Fruit fly (Drosophila melanogaster): ENCODE measurements around the gene janA.
A peak's percentile ranks its signal among the peaks of the same experiment; 100 is the strongest.

Gene janA

DNA sequence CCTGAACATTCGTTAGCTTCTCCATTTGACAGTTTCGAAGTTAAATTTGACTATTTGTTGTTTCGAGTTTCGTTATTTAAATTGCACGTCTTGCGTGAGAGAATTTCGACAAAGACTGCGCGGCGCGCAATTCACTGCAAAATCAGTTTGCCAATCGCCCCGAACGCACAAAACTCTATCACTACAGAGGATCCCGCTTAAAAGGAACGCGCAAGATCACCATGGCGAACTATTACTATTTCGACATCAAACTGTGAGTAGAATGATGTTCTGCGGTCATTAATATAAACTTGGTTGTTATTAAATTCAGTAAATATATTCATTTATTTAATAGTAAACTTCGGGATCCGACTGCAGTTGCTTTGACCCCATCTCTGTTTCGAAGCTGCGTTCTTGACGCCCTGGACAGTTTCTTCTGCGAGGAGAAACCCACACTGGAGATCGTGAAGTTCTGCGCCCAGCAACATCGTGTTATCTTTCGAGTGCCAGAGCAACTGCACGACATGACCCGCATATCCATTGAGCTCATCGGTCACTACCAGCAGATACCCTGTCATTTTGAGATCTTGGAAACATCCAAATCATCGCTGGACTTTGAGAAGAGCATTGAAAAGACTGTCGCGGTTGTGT lies 16.7 kb upstream of the janA start, which contains the start of the genes Rpp14b and spn-A:
TSS of gene Rpp14b (plus strand) at position 43 of the 630 bp plus-strand sequence.
TSS of gene spn-A (minus strand) at position 123 of the 630 bp plus-strand sequence.
- peak; percentile 8 for TF ChIP-seq CG17801 (GFP tag; optimal IDR thresholded peaks at IDR 0.05; ENCODE audit: partially characterized antibody)

DNA sequence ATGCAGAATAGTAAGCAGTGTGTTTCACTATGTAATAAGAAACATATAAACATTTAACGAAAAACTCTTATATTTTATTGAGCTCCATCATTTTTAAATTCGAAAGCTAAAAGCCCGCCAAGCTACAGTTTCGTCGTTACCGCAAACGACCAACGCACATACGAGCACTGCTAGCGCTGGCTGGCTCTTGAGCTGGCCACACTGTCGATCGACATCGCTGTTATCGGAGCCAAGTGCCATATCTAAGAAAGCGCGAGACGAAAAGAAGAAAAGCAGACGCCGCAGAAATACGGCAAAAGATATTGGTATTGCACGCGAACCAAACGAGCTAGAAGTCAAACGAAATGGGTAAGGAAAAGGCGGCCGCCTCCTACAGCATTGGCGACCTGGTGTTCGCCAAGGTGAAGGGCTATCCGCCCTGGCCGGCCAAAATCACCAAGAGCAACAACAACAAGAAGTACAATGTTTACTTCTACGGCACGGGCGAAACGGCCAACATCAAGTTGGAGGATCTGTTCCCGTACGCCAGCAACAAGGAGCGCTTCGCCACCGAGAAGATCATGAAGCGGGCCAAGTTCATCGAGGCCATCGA lies 13.2 kb upstream of the janA start, which contains the start of gene Jasper:
TSS of gene Jasper (plus strand) at position 60 of the 592 bp plus-strand sequence.
- peak; percentile 41 for TF ChIP-seq CG17801 (GFP tag; optimal IDR thresholded peaks at IDR 0.05; ENCODE audit: partially characterized antibody)

dm6 chr3R:30051933-30052332 lies 12.6 kb upstream of the janA start, which contains the start of gene CG15528:
Gene CG15528 (minus strand): TSS chr3R:30052112.
- no peak for TF ChIP-seq CG17801 (GFP tag; optimal IDR thresholded peaks at IDR 0.05; ENCODE audit: partially characterized antibody)

- TF ChIP-seq CG17801 (GFP tag; optimal IDR thresholded peaks at IDR 0.05; ENCODE audit: partially characterized antibody) = no peak
Measured at dm6 chr3R:30050448-30050847, 11.1 kb upstream of the janA start.

DNA sequence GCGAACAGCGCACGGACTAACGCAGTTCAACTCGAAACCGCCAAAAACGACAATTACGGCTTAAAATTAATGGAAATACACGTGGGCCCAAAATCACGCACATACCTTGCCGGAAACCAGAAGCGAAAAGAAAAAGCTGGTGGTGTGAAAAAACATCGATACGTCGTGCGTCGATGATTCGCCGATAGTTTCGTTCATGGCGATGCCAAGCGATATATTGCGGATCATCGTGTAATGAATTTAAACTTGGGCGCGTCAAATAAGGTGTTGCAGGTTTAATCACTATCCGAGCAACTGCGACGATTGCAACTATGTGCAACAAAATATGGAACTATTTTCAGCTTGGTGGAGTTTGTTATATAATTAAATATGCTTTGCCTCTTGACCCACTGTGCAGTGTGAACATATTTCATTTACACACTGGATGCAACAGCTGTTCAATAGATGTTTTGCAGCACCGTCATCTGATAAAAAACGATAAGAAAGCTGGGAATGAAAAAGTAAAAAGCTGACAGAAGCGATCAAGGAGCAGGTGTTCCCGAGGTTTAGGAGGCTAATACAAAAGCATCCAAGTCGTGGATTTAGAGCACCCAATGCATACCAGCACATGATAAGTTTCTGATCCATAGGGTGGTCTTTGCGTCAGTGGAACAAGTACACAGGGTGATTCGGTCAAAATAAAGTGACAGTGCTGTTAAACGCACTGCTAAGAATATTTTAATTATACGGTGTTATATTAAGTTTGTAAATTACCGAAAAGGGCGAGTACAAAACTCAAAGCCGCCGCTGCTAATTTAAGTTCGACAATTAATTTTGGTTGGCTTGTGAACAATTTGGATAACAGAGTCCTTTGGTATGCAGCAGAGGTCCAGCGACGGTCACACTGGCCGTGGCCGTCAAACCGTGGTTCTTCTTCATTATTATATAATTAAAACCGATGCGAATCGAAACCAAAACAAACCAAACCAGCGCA lies 7.0 kb upstream of the janA start, which contains the start of the genes RpL32 and CG7943:
TSS of gene RpL32 (minus strand) at position 133 of the 973 bp plus-strand sequence.
TSS of gene CG7943 (plus strand) at position 442 of the 973 bp plus-strand sequence.
- TF ChIP-seq CG17801 (GFP tag; optimal IDR thresholded peaks at IDR 0.05; ENCODE audit: partially characterized antibody) = peak; percentile 95

DNA sequence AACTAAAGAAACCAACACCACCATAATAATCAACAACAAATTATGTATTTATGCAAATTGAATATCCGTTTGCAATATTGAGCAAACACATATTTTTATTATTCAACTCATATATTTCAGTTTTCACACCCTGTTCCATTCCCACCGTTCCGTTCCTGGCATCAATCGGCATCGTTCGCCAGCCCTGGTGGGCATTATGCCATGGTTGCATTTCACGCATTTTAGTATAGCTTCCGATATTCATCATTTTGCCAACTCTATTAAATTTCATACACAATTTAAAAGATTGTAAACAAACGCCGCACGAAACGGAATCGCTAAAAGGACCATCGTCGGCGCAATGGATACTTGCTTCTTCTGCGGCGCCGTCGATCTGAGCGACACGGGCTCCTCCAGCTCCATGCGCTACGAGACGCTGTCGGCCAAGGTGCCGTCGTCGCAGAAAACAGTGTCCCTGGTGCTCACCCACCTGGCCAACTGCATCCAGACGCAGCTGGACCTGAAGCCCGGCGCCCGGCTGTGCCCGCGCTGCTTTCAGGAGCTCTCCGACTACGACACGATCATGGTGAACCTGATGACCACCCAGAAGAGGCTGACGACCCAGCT lies 3.9 kb upstream of the janA start, which contains the start of gene Sry-delta:
TSS of gene Sry-delta (plus strand) at position 203 of the 606 bp plus-strand sequence.
- peak; percentile 68 for TF ChIP-seq CG17801 (GFP tag; optimal IDR thresholded peaks at IDR 0.05; ENCODE audit: partially characterized antibody)

- no peak for TF ChIP-seq CG17801 (GFP tag; optimal IDR thresholded peaks at IDR 0.05; ENCODE audit: partially characterized antibody)
Measured at dm6 chr3R:30040879-30041278, 1.5 kb upstream of the janA start.

DNA sequence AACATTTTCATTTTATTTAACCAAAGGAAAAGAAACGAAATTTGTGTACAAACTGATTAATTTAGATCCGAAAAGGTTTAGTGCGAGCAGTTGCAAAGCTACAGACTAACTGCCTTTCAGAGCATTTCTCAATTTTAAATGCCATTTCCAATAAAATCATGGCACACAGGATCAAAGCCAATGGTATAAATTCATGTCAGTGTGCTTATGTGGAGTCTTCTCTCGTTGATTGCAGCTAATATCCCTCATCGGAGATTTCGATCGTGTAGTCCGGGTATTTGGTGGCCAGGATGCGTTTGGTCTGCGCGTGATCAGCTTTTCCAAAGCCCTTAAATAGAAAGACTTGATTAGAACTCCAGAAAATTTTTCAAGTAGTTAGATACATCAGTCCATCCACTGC lies 705 bp downstream of the janA start, which contains the start of gene janB:
TSS of gene janB (minus strand) at position 101 of the 400 bp plus-strand sequence.
- no peak for TF ChIP-seq CG17801 (GFP tag; optimal IDR thresholded peaks at IDR 0.05; ENCODE audit: partially characterized antibody)

- no peak for TF ChIP-seq CG17801 (GFP tag; optimal IDR thresholded peaks at IDR 0.05; ENCODE audit: partially characterized antibody)
Measured at dm6 chr3R:30037630-30038029, 1.7 kb downstream of the janA start, which contains the start of gene ocn. Gene ocn (minus strand): TSS chr3R:30037730.

DNA sequence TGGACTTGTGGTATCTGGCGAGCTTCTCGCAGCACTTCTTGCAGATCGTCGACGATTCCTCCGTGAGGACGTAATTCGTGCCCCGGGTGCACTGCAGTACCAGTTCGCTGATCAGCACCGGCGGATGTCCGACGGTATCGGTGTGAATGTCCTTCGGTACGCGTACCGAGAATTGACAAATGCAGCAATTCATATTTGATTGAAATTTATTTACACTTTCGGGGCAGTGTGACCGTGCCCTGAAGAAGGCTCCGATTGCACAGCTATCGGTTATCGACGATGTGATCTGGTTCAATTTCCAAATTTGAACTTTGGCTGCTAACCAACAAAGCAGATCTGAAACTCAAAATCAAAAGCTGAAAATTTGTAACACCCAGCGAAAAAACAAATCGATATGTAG lies 2.7 kb downstream of the janA start, which contains the start of gene ZIPIC:
TSS of gene ZIPIC (minus strand) at position 262 of the 400 bp plus-strand sequence.
- no peak for TF ChIP-seq CG17801 (GFP tag; optimal IDR thresholded peaks at IDR 0.05; ENCODE audit: partially characterized antibody)

- no peak for TF ChIP-seq CG17801 (GFP tag; optimal IDR thresholded peaks at IDR 0.05; ENCODE audit: partially characterized antibody)
Measured at dm6 chr3R:30032281-30032680, 7.1 kb downstream of the janA start.

DNA sequence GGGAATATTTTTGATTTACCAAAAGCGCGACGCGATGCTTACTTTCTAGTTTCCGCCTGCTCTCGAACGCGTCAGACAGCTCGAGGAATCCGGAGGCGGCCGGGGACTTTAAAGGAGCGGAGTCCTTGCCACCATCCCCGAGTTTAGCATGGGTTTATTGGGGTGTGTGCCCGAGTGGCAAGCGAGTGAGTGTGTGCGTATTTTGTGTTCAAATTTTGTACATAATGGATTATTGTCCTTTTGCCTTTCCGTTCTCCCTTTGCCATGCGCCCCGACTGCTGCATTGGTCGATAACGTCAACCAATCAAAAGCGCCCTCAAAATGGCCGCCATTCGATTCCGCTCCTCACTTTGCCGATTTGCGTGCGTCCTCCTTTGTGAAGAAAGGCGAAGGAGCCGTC lies 9.3 kb downstream of the janA start:
- no peak for TF ChIP-seq CG17801 (GFP tag; optimal IDR thresholded peaks at IDR 0.05; ENCODE audit: partially characterized antibody)

DNA sequence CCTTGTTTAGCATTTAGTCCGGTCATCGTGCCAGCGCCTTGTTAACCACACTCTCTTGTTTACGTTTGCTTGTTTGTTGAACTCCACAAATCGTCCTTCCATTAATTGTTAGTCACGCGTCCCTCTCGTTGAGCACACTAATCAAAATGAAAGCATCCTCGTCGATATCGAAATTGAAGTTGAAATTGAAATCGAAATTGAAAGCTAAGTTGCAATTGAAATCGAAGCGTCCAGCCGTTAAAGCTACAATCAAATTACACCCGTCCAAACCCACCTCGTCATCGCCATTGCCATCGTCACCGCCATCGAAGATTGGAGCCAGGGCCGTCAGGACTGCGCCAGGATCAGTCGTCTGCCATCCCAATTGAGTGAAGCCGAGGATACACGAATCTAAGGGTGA lies 15.9 kb downstream of the janA start:
- no peak for TF ChIP-seq CG17801 (GFP tag; optimal IDR thresholded peaks at IDR 0.05; ENCODE audit: partially characterized antibody)

DNA sequence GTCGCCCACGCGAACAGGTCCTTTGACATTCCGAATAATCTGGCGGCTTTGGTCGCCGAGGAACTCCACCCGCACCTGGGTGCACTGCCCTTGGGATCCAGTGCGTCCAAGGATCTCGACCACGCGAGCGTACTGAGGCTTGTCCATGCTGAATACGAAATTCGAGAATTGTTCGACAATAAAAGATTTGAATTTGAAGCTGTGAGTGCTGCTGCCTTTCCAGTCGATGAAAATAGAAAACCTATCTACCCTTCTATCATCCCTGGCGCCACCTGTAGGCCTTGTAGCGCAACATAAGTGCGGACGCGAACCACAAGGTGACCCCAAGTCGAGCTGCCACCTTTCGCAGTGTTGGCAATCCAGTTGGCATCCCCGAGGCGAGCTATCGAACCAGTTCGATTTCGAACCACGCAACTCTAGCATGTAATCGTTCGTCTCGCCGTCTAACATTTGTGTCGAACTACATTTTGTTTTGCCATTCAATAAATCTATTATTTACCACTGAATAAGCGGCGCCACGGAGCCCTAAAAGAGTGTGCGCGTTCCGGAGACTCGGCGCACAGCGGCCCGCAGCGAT lies 16.8 kb downstream of the janA start, which contains the start of the genes RpS28a and Axn:
TSS of gene RpS28a (minus strand) at position 197 of the 577 bp plus-strand sequence.
TSS of gene Axn (plus strand) at position 391 of the 577 bp plus-strand sequence.
- no peak for TF ChIP-seq CG17801 (GFP tag; optimal IDR thresholded peaks at IDR 0.05; ENCODE audit: partially characterized antibody)
